Worm (Caenorhabditis elegans): ENCODE results near the gene dnj-11.

DNA sequence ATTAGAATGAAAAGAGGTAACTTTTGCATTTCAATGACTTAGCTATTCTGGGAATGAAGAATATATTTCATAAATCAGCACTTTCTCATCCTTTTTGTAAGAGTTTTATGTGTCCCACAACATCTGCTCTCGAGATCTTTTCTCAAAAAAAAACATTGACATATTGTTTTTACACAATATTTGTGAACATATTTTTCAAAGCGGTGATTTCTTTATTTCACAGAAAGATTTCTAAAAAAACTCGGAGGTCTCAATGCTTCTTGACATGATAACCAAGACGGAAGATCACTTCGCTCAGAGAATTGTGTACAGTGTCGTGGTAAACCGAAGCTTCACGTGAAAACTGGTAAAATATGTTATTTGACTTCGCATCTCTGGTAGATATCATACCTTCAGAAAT lies 10.2 kb downstream of the dnj-11 start, which contains the start of gene F38A5.22:
- TF ChIP-seq flt-1 (GFP tag; IDR thresholded peaks at IDR 0.05) (no peak), hnd-1 (tag; optimal IDR thresholded peaks at IDR 0.05) (no peak), tra-4 (tag; optimal IDR thresholded peaks at IDR 0.05) (no peak), aly-1 (tag; optimal IDR thresholded peaks at IDR 0.05) (no peak), ama-1 (optimal IDR thresholded peaks at IDR 0.05) (no peak), ets-7 (tag; optimal IDR thresholded peaks at IDR 0.05) (no peak), scrt-1 (GFP tag; IDR thresholded peaks at IDR 0.05) (no peak), hmg-4 (GFP tag; optimal IDR thresholded peaks at IDR 0.05) (no peak), ceh-36 (tag; optimal IDR thresholded peaks at IDR 0.05) (no peak)
